Worm (Caenorhabditis elegans): ENCODE results near the gene ahsa-1.

ce11 chrV:15058965-15059364, 26.2 kb downstream of the ahsa-1 start:
- TF ChIP-seq ceh-30 (tag; optimal IDR thresholded peaks at IDR 0.05) (no peak), gmeb-2 (tag; optimal IDR thresholded peaks at IDR 0.05) (no peak), ahr-1 (tag; optimal IDR thresholded peaks at IDR 0.05) (no peak)
